Fruit fly (Drosophila melanogaster) whole organism, wandering third instar larva: Measurements from ENCODE around the gene gdrd.
A peak's percentile ranks its signal among the peaks of the same experiment; 100 is the strongest.

Experiments used
- Abd-B ChIP-seq: fragments of >200 bp; optimal IDR thresholded peaks from 2 replicates; lab custom pipeline; 2017; ENCODE audit warnings: missing biosample characterization, missing genetic modification characterization
- CG32264 ChIP-seq: fragments of 200-800 bp; sonication (Bioruptor generic); optimal IDR thresholded peaks from 2 replicates; lab custom pipeline; 2016; ENCODE audit warnings: missing biosample characterization, missing genetic modification characterization
- CG9705 ChIP-seq: fragments of 200-800 bp; sonication (Bioruptor generic); optimal IDR thresholded peaks from 2 replicates; lab custom pipeline; 2018; ENCODE audit warnings: missing biosample characterization, mild to moderate bottlenecking, missing genetic modification characterization
- CrebA ChIP-seq: fragments of 200-800 bp; sonication (Bioruptor generic); optimal IDR thresholded peaks from 2 replicates; lab custom pipeline; 2016; ENCODE audit warnings: missing biosample characterization, mild to moderate bottlenecking, missing genetic modification characterization, borderline replicate concordance
- Dfd ChIP-seq: fragments of >200 bp; optimal IDR thresholded peaks from 2 replicates; lab custom pipeline; 2017; ENCODE audit warnings: missing biosample characterization, missing genetic modification characterization
- Dif ChIP-seq: fragments of 200-275, 200-300 bp; sonication (Bioruptor generic); optimal IDR thresholded peaks from 2 replicates; lab custom pipeline; 2018; ENCODE audit warnings: missing biosample characterization, missing genetic modification characterization; ENCODE audit not compliant: partially characterized antibody
- GATAd ChIP-seq: sonication (Bioruptor generic); optimal IDR thresholded peaks from 2 replicates; lab custom pipeline; 2016; ENCODE audit warnings: missing biosample characterization, missing genetic modification characterization
- HLH106 ChIP-seq: fragments of 200-800 bp; optimal IDR thresholded peaks from 3 replicates; lab custom pipeline; 2019; ENCODE audit warnings: missing biosample characterization, mild to moderate bottlenecking, missing genetic modification characterization, moderate library complexity
- Hnf4 ChIP-seq: fragments of 200-800 bp; sonication (Bioruptor generic); optimal IDR thresholded peaks from 2 replicates; lab custom pipeline; 2016; ENCODE audit warnings: missing biosample characterization, mild to moderate bottlenecking, missing genetic modification characterization
- Hr78 ChIP-seq: fragments of >200 bp; optimal IDR thresholded peaks from 2 replicates; lab custom pipeline; 2017; ENCODE audit warnings: missing biosample characterization, missing genetic modification characterization
- Hr83 ChIP-seq: fragments of 200-300 bp; sonication (Bioruptor generic); optimal IDR thresholded peaks from 2 replicates; lab custom pipeline; 2016; ENCODE audit warnings: missing biosample characterization, mild to moderate bottlenecking, missing genetic modification characterization, moderate library complexity; ENCODE audit not compliant: poor library complexity, severe bottlenecking
- Jra ChIP-seq: sonication (Bioruptor generic); optimal IDR thresholded peaks from 2 replicates; lab custom pipeline; 2016; ENCODE audit warnings: missing biosample characterization, missing genetic modification characterization
- Mio ChIP-seq: sonication (Bioruptor generic); optimal IDR thresholded peaks from 2 replicates; lab custom pipeline; 2016; ENCODE audit warnings: missing biosample characterization, missing genetic modification characterization
- Myc ChIP-seq: fragments of >200 bp; optimal IDR thresholded peaks from 2 replicates; lab custom pipeline; 2017
- N ChIP-seq: fragments of >200 bp; optimal IDR thresholded peaks from 2 replicates; lab custom pipeline; 2018; ENCODE audit warnings: missing biosample characterization, missing external identifiers, missing genetic modification characterization
- OdsH ChIP-seq: fragments of 200-800 bp; sonication (Bioruptor generic); optimal IDR thresholded peaks from 2 replicates; lab custom pipeline; 2016; ENCODE audit warnings: missing biosample characterization, mild to moderate bottlenecking, missing genetic modification characterization
- Rel ChIP-seq, 2 experiments: fragments of 200-800 bp; sonication (Bioruptor generic) in 1 of 2; optimal IDR thresholded peaks; 2 replicates in 1 of 2; 3 replicates in 1 of 2; lab custom pipeline; 2016 to 2019; ENCODE audit warnings: mild to moderate bottlenecking in 2 of 2, missing biosample characterization in 2 of 2, missing genetic modification characterization in 2 of 2, moderate library complexity in 1 of 2
- Sp1 ChIP-seq: fragments of 200-800 bp; sonication (Bioruptor generic); optimal IDR thresholded peaks from 3 replicates; lab custom pipeline; 2019; ENCODE audit warnings: missing biosample characterization, mild to moderate bottlenecking, missing genetic modification characterization, moderate library complexity
- Vsx2 ChIP-seq: fragments of 200-300, 225-300 bp; sonication (Bioruptor generic); optimal IDR thresholded peaks from 2 replicates; lab custom pipeline; 2018; ENCODE audit warnings: missing biosample characterization, missing genetic modification characterization; ENCODE audit not compliant: partially characterized antibody
- br ChIP-seq: fragments of 200-800 bp; sonication (Bioruptor generic); optimal IDR thresholded peaks from 2 replicates; lab custom pipeline; 2016; ENCODE audit warnings: missing biosample characterization, missing genetic modification characterization
- brk ChIP-seq: fragments of 200-800 bp; sonication (Bioruptor generic); optimal IDR thresholded peaks from 2 replicates; lab custom pipeline; 2016; ENCODE audit warnings: missing biosample characterization, mild to moderate bottlenecking, missing genetic modification characterization
- dl ChIP-seq, 2 experiments: fragments of 175-275, 200-275 bp in 1 of 2; fragments of 200-275 bp in 1 of 2; sonication (Bioruptor generic); optimal IDR thresholded peaks; lab custom pipeline; 2018; ENCODE audit warnings: mild to moderate bottlenecking in 2 of 2, missing biosample characterization in 2 of 2, missing genetic modification characterization in 2 of 2, moderate library complexity in 2 of 2; ENCODE audit not compliant: partially characterized antibody in 2 of 2, insufficient read depth in 1 of 2
- dmrt93B ChIP-seq: fragments of 200-800 bp; sonication (Bioruptor generic); optimal IDR thresholded peaks from 2 replicates; lab custom pipeline; 2018; ENCODE audit warnings: missing biosample characterization, mild to moderate bottlenecking, missing genetic modification characterization
- dsf ChIP-seq: sonication (Bioruptor generic); optimal IDR thresholded peaks from 2 replicates; lab custom pipeline; 2016; ENCODE audit warnings: missing biosample characterization, missing genetic modification characterization, borderline replicate concordance
- ey ChIP-seq: fragments of 200-800 bp; sonication (Bioruptor generic); optimal IDR thresholded peaks from 2 replicates; lab custom pipeline; 2016; ENCODE audit warnings: missing biosample characterization, missing genetic modification characterization
- foxo ChIP-seq, 2 experiments: fragments of 200-800 bp; sonication (Bioruptor generic); optimal IDR thresholded peaks; 2 replicates in 1 of 2; 3 replicates in 1 of 2; lab custom pipeline; 2016 to 2017; ENCODE audit warnings: missing biosample characterization in 2 of 2, missing genetic modification characterization in 2 of 2
- fru ChIP-seq: fragments of 200-800 bp; sonication (Bioruptor generic); optimal IDR thresholded peaks from 3 replicates; lab custom pipeline; 2016; ENCODE audit warnings: missing biosample characterization, mild to moderate bottlenecking, missing genetic modification characterization
- h ChIP-seq: fragments of 200-800 bp; sonication (Bioruptor generic); optimal IDR thresholded peaks from 3 replicates; lab custom pipeline; 2016; ENCODE audit warnings: missing biosample characterization, mild to moderate bottlenecking, missing genetic modification characterization
- jim ChIP-seq: fragments of 175-275, 200-325 bp; sonication (Bioruptor generic); optimal IDR thresholded peaks from 2 replicates; lab custom pipeline; 2016; ENCODE audit warnings: missing biosample characterization, mild to moderate bottlenecking, missing genetic modification characterization
- lola ChIP-seq: fragments of >200 bp; optimal IDR thresholded peaks from 2 replicates; lab custom pipeline; 2017; ENCODE audit warnings: missing biosample characterization, missing genetic modification characterization
- pan ChIP-seq: fragments of >200 bp; optimal IDR thresholded peaks from 2 replicates; lab custom pipeline; 2017
- psq ChIP-seq: fragments of 200-800 bp; sonication (Bioruptor generic); optimal IDR thresholded peaks from 3 replicates; lab custom pipeline; 2017; ENCODE audit warnings: missing biosample characterization, mild to moderate bottlenecking, missing genetic modification characterization, moderate library complexity
- rgr ChIP-seq: fragments of 200-800 bp; sonication (Bioruptor generic); optimal IDR thresholded peaks from 3 replicates; lab custom pipeline; 2016; ENCODE audit warnings: missing biosample characterization, mild to moderate bottlenecking, missing genetic modification characterization
- sage ChIP-seq: fragments of 200-800 bp; sonication (Bioruptor generic); optimal IDR thresholded peaks from 2 replicates; lab custom pipeline; 2016; ENCODE audit warnings: missing biosample characterization, mild to moderate bottlenecking, missing genetic modification characterization
- sv ChIP-seq: fragments of 200-800 bp; sonication (Bioruptor generic); optimal IDR thresholded peaks from 3 replicates; lab custom pipeline; 2016; ENCODE audit warnings: missing biosample characterization, missing genetic modification characterization
- tai ChIP-seq: sonication (Bioruptor generic); optimal IDR thresholded peaks from 2 replicates; lab custom pipeline; 2016; ENCODE audit warnings: missing biosample characterization, missing genetic modification characterization
- usp ChIP-seq: fragments of >200 bp; optimal IDR thresholded peaks from 2 replicates; lab custom pipeline; 2017; ENCODE audit warnings: missing biosample characterization, missing genetic modification characterization
- woc ChIP-seq: sonication (Bioruptor generic); optimal IDR thresholded peaks from 2 replicates; lab custom pipeline; 2016; ENCODE audit warnings: missing biosample characterization, mild to moderate bottlenecking, missing genetic modification characterization

The gdrd gene

dm6 chr3L:14648922-14649321 lies 42.2 kb upstream of the gdrd start:
- TF ChIP-seq Vsx2 (GFP tag; lab: Kevin White, UChicago) (peak; percentile 29), foxo (GFP tag; optimal IDR thresholded peaks at IDR 0.05; lab: Kevin White, UChicago) (peak in 1 of 2 experiments; percentile 8), Sp1 (GFP tag; lab: Kevin White, UChicago) (no peak)

dm6 chr3L:14650348-14650747 lies 40.8 kb upstream of the gdrd start:
- TF ChIP-seq brk (GFP tag; lab: Kevin White, UChicago), result no peak
- no peak for TF ChIP-seq Rel (GFP tag; optimal IDR thresholded peaks at IDR 0.05; lab: Kevin White, UChicago)
- TF ChIP-seq Rel (tag; optimal IDR thresholded peaks at IDR 0.05; lab: Kevin White, UChicago), result peak; percentile 33
- no peak for TF ChIP-seq sv (GFP tag; lab: Kevin White, UChicago)

dm6 chr3L:14652554-14652953 lies 38.6 kb upstream of the gdrd start:
- TF ChIP-seq rgr (GFP tag; lab: Kevin White, UChicago) (peak; percentile 85), Jra (GFP tag; lab: Kevin White, UChicago) (peak; percentile 50), dmrt93B (GFP tag; lab: Kevin White, UChicago) (peak; percentile 40), CG32264 (GFP tag; lab: Kevin White, UChicago) (no peak), N (no peak), HLH106 (tag; lab: Kevin White, UChicago) (peak; percentile 75), Abd-B (GFP tag; lab: Kevin White, UChicago) (no peak), ey (peak; percentile 86), CrebA (GFP tag; lab: Kevin White, UChicago) (peak; percentile 12), Sp1 (GFP tag; lab: Kevin White, UChicago) (peak; percentile 79), dl (GFP tag; optimal IDR thresholded peaks at IDR 0.05; lab: Kevin White, UChicago; ENCODE audit: insufficient read depth in 1 of 2, partially characterized antibody in 2 of 2) (no peak), woc (GFP tag; lab: Kevin White, UChicago) (peak; percentile 60), OdsH (GFP tag; lab: Kevin White, UChicago) (peak; percentile 85), jim (GFP tag; lab: Kevin White, UChicago) (no peak), h (GFP tag; lab: Kevin White, UChicago) (peak; percentile 89), pan (lab: Kevin White, UChicago) (no peak), Dif (GFP tag; lab: Kevin White, UChicago) (no peak), Myc (lab: Kevin White, UChicago) (no peak), Vsx2 (GFP tag; lab: Kevin White, UChicago) (no peak), usp (GFP tag; lab: Kevin White, UChicago) (no peak), fru (GFP tag; lab: Kevin White, UChicago) (peak; percentile 89), Hr83 (no peak), GATAd (no peak), Hnf4 (GFP tag; lab: Kevin White, UChicago) (peak; percentile 82), Rel (GFP tag; optimal IDR thresholded peaks at IDR 0.05; lab: Kevin White, UChicago) (no peak), Rel (tag; optimal IDR thresholded peaks at IDR 0.05; lab: Kevin White, UChicago) (no peak), br (GFP tag; lab: Kevin White, UChicago) (peak; percentile 86), Dfd (GFP tag; lab: Kevin White, UChicago) (no peak), tai (peak; percentile 58), psq (GFP tag; lab: Kevin White, UChicago) (peak; percentile 74), sage (GFP tag; lab: Kevin White, UChicago) (peak; percentile 50), Mio (GFP tag; lab: Kevin White, UChicago) (no peak), foxo (GFP tag; optimal IDR thresholded peaks at IDR 0.05; lab: Kevin White, UChicago) (peak; percentile 8 to 83), Hr78 (GFP tag; lab: Kevin White, UChicago) (no peak), lola (no peak), sv (GFP tag; lab: Kevin White, UChicago) (peak; percentile 75), CG9705 (GFP tag; lab: Kevin White, UChicago) (peak; percentile 36), brk (GFP tag; lab: Kevin White, UChicago) (peak; percentile 73), dsf (no peak)
- TF ChIP-seq, all 38 proteins: peak for 20
